Fruit fly (Drosophila melanogaster) Kc167 (cell line): ENCODE results near the gene RpL37A.

Experiments used
- Myc ChIP-seq: fragments of >200 bp; optimal IDR thresholded peaks from 2 replicates; lab custom pipeline; 2017; ENCODE audit warnings: missing external identifiers
- Sin3A ChIP-seq: fragments of >200 bp; optimal IDR thresholded peaks from 2 replicates; lab custom pipeline; 2018; ENCODE audit warnings: missing external identifiers
- h ChIP-seq: fragments of >200 bp; optimal IDR thresholded peaks from 3 replicates; lab custom pipeline; 2018; ENCODE audit warnings: missing external identifiers
- insv ChIP-seq: fragments of >200 bp; optimal IDR thresholded peaks from 3 replicates; lab custom pipeline; 2018; ENCODE audit warnings: missing external identifiers
- psq ChIP-seq: fragments of >200 bp; optimal IDR thresholded peaks from 2 replicates; lab custom pipeline; 2017; ENCODE audit warnings: missing external identifiers
- ttk ChIP-seq: sonication (Bioruptor generic); optimal IDR thresholded peaks from 2 replicates; lab custom pipeline; 2017; ENCODE audit warnings: missing external identifiers

The RpL37A gene

DNA sequence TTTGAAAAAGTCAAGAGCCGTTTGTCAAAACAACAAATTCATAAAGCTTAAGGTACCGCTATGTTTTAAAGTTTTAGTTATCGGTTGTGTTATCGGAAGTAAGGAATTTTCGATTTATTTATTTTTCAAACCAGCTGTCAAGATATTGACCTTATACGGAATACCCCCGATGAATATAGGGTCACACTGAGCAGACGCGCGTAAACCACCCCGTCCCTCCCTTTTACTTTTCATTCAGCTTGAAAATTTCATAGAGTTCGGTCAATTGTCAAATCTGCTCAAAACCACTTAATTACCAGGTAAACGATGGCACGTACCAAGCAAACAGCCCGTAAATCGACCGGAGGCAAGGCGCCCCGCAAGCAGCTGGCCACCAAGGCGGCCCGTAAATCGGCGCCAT lies 15.8 kb upstream of the RpL37A start, which contains the start of the genes CG14036 and His3.3A:
TSS of gene CG14036 (minus strand) at position 64 of the 400 bp plus-strand sequence.
TSS of gene His3.3A (plus strand) at position 106 of the 400 bp plus-strand sequence.
- TF ChIP-seq Myc (lab: Kevin White, UChicago): no peak
- TF ChIP-seq Sin3A (lab: Kevin White, UChicago): no peak
- TF ChIP-seq psq (lab: Kevin White, UChicago): no peak
- no peak for TF ChIP-seq h
- TF ChIP-seq ttk (lab: Kevin White, UChicago): no peak
- no peak for TF ChIP-seq insv (lab: Kevin White, UChicago)

DNA sequence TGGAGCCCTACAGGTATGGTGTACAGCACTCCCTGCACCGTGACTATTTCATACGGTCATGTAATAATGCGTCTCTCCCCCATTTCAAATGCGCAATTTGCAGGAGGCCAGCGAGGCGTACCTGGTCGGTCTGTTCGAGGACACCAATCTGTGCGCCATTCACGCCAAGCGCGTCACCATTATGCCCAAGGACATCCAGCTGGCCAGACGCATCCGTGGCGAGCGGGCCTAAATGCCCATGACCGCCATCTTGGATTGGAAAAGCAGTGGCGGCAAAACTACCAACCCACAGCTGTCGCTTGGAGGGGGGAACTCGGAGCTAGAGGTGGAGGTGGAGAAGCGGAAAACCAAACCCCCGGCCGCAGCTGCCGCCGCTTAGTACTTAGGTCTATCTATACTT lies 15.2 kb upstream of the RpL37A start:
- TF ChIP-seq h (no peak), Sin3A (lab: Kevin White, UChicago) (no peak), ttk (lab: Kevin White, UChicago) (no peak), psq (lab: Kevin White, UChicago) (no peak), insv (lab: Kevin White, UChicago) (no peak), Myc (lab: Kevin White, UChicago) (no peak)

dm6 chr2L:5058094-5058493 lies 12.7 kb upstream of the RpL37A start, which contains the start of gene Nepl3:
Nepl3 (minus strand) TSS chr2L:5058248.
- TF ChIP-seq Myc (lab: Kevin White, UChicago) (no peak), h (no peak), psq (lab: Kevin White, UChicago) (no peak), Sin3A (lab: Kevin White, UChicago) (no peak), insv (lab: Kevin White, UChicago) (no peak), ttk (lab: Kevin White, UChicago) (no peak)

DNA sequence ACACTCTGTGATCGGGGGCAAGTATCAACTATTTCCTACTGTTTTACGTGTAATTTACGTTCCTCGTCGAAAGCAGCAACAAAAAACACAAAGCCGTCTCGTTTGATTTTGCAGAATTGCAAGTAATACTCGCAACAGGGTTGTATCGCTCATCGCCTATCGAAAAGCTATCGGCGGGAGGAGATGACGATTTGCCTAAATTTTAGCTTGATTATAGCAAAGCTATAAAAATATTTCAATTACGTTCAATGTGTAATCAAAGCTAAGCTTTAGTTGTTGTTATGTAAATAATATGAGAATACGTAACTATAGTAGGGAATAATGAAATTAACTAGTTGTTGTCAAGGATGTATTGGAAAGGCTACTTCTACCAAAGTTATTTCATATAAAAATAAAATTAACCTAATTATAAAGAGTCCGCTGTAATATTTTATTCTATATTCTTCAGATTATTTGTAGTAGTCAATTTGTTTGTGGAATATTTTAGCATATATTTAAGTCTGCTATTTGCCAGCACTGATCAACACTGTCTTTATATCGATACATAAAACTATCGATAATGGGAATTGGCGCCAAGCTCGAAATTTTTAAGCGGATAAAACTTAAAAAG lies 11.0 kb upstream of the RpL37A start, which contains the start of gene Rpn11:
TSS of gene Rpn11 (minus strand) at position 146 of the 610 bp plus-strand sequence.
- TF ChIP-seq Sin3A (lab: Kevin White, UChicago) (no peak), ttk (lab: Kevin White, UChicago) (no peak), h (no peak), psq (lab: Kevin White, UChicago) (no peak), insv (lab: Kevin White, UChicago) (no peak), Myc (lab: Kevin White, UChicago) (no peak)

DNA sequence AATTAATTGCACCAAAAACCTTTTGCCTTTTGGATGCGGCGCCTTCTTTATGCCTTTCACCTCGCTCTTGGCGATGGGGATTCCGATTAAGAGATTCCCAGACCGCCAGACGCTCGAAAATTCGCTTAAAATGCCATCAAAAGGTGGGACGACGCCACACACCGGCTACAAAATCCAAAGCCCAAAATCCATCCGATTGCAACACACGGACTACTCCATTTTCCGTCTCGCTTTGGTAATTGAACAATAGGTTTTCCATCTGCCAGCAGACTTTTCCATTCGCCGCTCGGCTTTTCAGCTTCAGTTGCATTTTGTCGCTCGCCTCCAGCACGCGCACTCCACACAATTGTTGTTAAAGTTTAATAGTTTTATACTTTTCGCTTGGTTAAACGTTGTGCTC lies 10.2 kb upstream of the RpL37A start, which contains the start of gene qtc:
TSS of gene qtc (plus strand) at position 301 of the 400 bp plus-strand sequence.
- TF ChIP-seq Myc (lab: Kevin White, UChicago): no peak
- TF ChIP-seq ttk (lab: Kevin White, UChicago): no peak
- TF ChIP-seq psq (lab: Kevin White, UChicago): no peak
- TF ChIP-seq insv (lab: Kevin White, UChicago): no peak

DNA sequence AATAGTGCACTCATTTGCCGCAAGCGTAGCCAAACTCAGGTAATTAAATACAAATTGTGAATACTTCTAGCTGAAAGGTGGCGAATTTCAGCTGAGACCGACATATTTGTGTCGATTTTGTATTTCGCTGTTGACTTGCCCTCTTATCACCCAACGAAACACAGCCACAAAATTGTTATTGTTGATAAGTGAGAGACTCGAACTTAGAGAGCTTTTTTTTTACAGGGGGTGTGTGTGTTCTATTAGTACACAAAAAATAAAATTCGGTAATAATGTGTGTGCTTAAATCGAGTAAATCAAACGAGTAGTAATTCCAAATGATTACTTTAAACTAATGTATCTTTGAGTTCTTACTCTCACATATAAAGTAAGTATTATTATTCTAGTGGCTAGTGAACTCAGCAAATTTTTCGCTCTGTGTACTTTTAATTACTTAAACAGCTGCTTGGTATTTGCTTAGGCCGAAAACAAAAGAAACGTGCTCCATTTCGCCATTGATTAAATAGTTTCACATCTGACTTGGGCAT lies 9.7 kb upstream of the RpL37A start:
- TF ChIP-seq Sin3A (lab: Kevin White, UChicago) (no peak), insv (lab: Kevin White, UChicago) (no peak), h (no peak), psq (lab: Kevin White, UChicago) (no peak), ttk (lab: Kevin White, UChicago) (no peak)

- TF ChIP-seq psq (lab: Kevin White, UChicago) (no peak), h (no peak), insv (lab: Kevin White, UChicago) (no peak), Myc (lab: Kevin White, UChicago) (no peak), ttk (lab: Kevin White, UChicago) (no peak), Sin3A (lab: Kevin White, UChicago) (no peak)
Measured at dm6 chr2L:5062799-5063404, 7.9 kb upstream of the RpL37A start.

- no peak for TF ChIP-seq Sin3A (lab: Kevin White, UChicago)
- TF ChIP-seq Myc (lab: Kevin White, UChicago): no peak
- no peak for TF ChIP-seq psq (lab: Kevin White, UChicago)
- no peak for TF ChIP-seq h
- TF ChIP-seq ttk (lab: Kevin White, UChicago): no peak
- no peak for TF ChIP-seq insv (lab: Kevin White, UChicago)
Measured at dm6 chr2L:5063936-5064335, 6.8 kb upstream of the RpL37A start.

dm6 chr2L:5072357-5072756 lies 1.6 kb downstream of the RpL37A start:
- no peak for TF ChIP-seq ttk (lab: Kevin White, UChicago)
- no peak for TF ChIP-seq psq (lab: Kevin White, UChicago)
- TF ChIP-seq h: no peak
- TF ChIP-seq Myc (lab: Kevin White, UChicago): no peak
- no peak for TF ChIP-seq insv (lab: Kevin White, UChicago)
- no peak for TF ChIP-seq Sin3A (lab: Kevin White, UChicago)

DNA sequence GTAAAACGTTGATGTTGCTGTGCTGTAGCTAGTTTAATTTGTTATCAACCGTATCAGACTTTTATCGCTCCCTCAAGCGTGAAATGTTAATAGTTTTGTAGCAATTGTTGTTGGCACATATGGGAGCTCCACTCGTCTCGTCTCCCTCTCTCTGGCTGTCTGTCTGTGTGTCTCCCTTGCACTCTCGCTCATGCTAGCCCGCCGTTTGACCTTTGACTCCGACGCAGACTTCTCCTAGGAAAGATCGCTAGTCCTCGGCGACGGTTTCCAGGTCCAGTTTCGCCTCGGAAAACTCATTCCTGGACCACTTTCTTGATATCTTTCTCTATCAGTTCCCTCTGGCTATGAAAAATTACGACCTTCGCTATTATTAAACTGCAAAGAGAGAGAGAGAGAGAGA lies 8.4 kb downstream of the RpL37A start:
- no peak for TF ChIP-seq Sin3A (lab: Kevin White, UChicago)
- TF ChIP-seq psq (lab: Kevin White, UChicago): no peak
- no peak for TF ChIP-seq insv (lab: Kevin White, UChicago)
- no peak for TF ChIP-seq h
- TF ChIP-seq ttk (lab: Kevin White, UChicago): no peak
- no peak for TF ChIP-seq Myc (lab: Kevin White, UChicago)

DNA sequence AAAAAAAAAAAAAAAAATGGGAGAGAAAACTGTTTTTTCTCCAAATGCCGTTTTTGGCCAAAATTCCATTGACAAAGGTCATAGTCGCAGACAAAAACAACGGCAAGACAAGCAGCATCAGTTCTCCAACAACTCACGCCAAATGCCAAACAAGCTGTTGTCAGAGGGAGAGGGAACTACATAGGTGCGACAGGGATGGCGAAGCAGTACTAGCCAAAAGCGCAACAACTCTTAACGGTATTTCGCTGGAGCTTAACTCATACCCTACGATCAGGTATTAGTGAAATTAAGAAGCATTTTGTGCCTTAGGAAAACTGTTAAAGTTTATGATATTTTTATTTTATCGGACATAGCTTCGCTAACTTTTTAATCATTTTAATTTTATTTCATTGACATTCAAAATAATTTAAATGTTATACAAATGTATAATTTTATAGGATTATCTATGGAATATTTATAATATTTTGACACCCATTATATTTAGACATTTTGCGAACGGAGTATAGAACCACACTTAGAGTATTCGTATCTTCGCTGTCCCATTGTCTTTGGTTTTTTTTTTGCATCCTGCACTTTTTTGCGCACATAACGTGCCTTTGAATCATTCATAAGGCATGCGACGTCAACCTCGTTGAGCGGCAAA lies 9.6 kb downstream of the RpL37A start:
- TF ChIP-seq psq (lab: Kevin White, UChicago): no peak
- TF ChIP-seq Sin3A (lab: Kevin White, UChicago): no peak
- TF ChIP-seq ttk (lab: Kevin White, UChicago): no peak
- no peak for TF ChIP-seq h
- TF ChIP-seq Myc (lab: Kevin White, UChicago): no peak
- no peak for TF ChIP-seq insv (lab: Kevin White, UChicago)
